Worm (Caenorhabditis elegans) whole organism, L4 larva: ENCODE results near the gene fbxa-76.

Source experiments
- F10B5.3 ChIP-seq: sonication (generic microtip); optimal IDR thresholded peaks from 2 replicates; lab custom pipeline; 2016; ENCODE audit warnings: mild to moderate bottlenecking, missing genetic modification characterization, missing compliant biosample characterization
- arid-1 ChIP-seq: fragments of 200-800 bp; sonication (Bioruptor generic); conservative IDR thresholded peaks from 2 replicates; pipeline ENCODE4 v1.3.6; 2022; ENCODE audit warnings: missing genetic modification reagents, missing genetic modification characterization, missing compliant biosample characterization
- dmd-6 ChIP-seq: fragments of 200-800 bp; sonication (Bioruptor generic); IDR thresholded peaks from 2 replicates; pipeline ENCODE4 v1.3.6; 2022; ENCODE audit warnings: missing genetic modification reagents, missing genetic modification characterization, missing compliant biosample characterization
- jun-1 ChIP-seq: fragments of 150-350 bp; optimal IDR thresholded peaks from 2 replicates; lab custom pipeline; 2014; ENCODE audit warnings: missing biosample characterization, missing genetic modification reagents, missing genetic modification characterization
- lin-13 ChIP-seq: fragments of 150-350 bp; optimal IDR thresholded peaks from 2 replicates; lab custom pipeline; 2014; ENCODE audit warnings: missing biosample characterization, missing genetic modification reagents, missing genetic modification characterization
- lir-3 ChIP-seq: sonication (generic microtip); optimal IDR thresholded peaks from 2 replicates; lab custom pipeline; 2016; ENCODE audit warnings: mild to moderate bottlenecking, missing genetic modification characterization, missing compliant biosample characterization
- nhr-25 ChIP-seq: sonication (generic microtip); optimal IDR thresholded peaks from 2 replicates; lab custom pipeline; 2017; ENCODE audit warnings: missing genetic modification characterization, mild to moderate bottlenecking, missing compliant biosample characterization, antibody characterized with exemption, moderate library complexity, borderline replicate concordance; ENCODE audit not compliant: insufficient read depth
- nhr-28 ChIP-seq: fragments of 150-350 bp; optimal IDR thresholded peaks from 2 replicates; lab custom pipeline; 2014; ENCODE audit warnings: missing biosample characterization, missing genetic modification characterization
- pha-4 ChIP-seq, 2 experiments: fragments of 150-350 bp in 1 of 2; fragments of 200-800 bp in 1 of 2; sonication (Bioruptor generic) in 1 of 2; IDR thresholded peaks in 1 of 2; optimal IDR thresholded peaks in 1 of 2; 2 replicates each; pipeline versions ENCODE4 v1.3.6 to Lab custom; 2014 to 2022; ENCODE audit warnings: missing genetic modification characterization in 2 of 2, missing genetic modification reagents in 2 of 2, missing biosample characterization in 1 of 2, missing compliant biosample characterization in 1 of 2
- snpc-4 ChIP-seq: fragments of 150-350 bp; optimal IDR thresholded peaks from 2 replicates; lab custom pipeline; 2014; ENCODE audit warnings: missing biosample characterization, missing genetic modification characterization
- zip-2 ChIP-seq: fragments of 150-350 bp; optimal IDR thresholded peaks from 2 replicates; lab custom pipeline; 2014; ENCODE audit warnings: missing biosample characterization, missing genetic modification characterization

ce11 chrIII:1214121-1214673 lies 34.8 kb downstream of the fbxa-76 start:
- TF ChIP-seq nhr-25 (tag; lab: Kevin White, UChicago) (no peak), lir-3 (tag; lab: Kevin White, UChicago) (no peak), pha-4 (GFP tag; IDR thresholded peaks at IDR 0.05; lab: Robert Waterston, UW) (no peak), pha-4 (tag; optimal IDR thresholded peaks at IDR 0.05; lab: Kevin White, UChicago) (no peak), arid-1 (GFP tag; lab: Robert Waterston, UW) (no peak), jun-1 (tag; lab: Kevin White, UChicago) (no peak), nhr-28 (tag; lab: Kevin White, UChicago) (no peak), lin-13 (GFP tag; lab: Kevin White, UChicago) (no peak), zip-2 (no peak), F10B5.3 (tag; lab: Kevin White, UChicago) (no peak), dmd-6 (GFP tag; lab: Robert Waterston, UW) (no peak), snpc-4 (no peak)
